Fruit fly (Drosophila melanogaster): Measurements from ENCODE around the gene CG32436.

CG32436 gene

dm6 chr3L:21347197-21347831 is 3.5 kb downstream of the CG32436 start:
- 0 out of 2 replicates have a peak, but pooled peaks have one; percentile 11 for TF ChIP-seq CG15336 (GFP tag; IDR thresholded peaks at IDR 0.05)
- TF ChIP-seq lz (GFP tag; optimal IDR thresholded peaks at IDR 0.05), result peak; percentile 50
- peak; percentile 75 for TF ChIP-seq CG10631 (GFP tag; optimal IDR thresholded peaks at IDR 0.05)
- no peak for TF ChIP-seq Blimp-1 (GFP tag; optimal IDR thresholded peaks at IDR 0.05)
- TF ChIP-seq CG16779 (tag; optimal IDR thresholded peaks at IDR 0.05), result no peak
- no peak for TF ChIP-seq fd85E (GFP tag; optimal IDR thresholded peaks at IDR 0.05)
- TF ChIP-seq CG6808 (GFP tag; optimal IDR thresholded peaks at IDR 0.05), result peak; percentile 37
- TF ChIP-seq CG1621 (tag; optimal IDR thresholded peaks at IDR 0.05), result peak; percentile 32
- peak; percentile 53 for TF ChIP-seq achi (GFP tag; optimal IDR thresholded peaks at IDR 0.05)
- no peak for TF ChIP-seq Eip93F (GFP tag; optimal IDR thresholded peaks at IDR 0.05)
- peak; percentile 40 for TF ChIP-seq Ets96B (tag; optimal IDR thresholded peaks at IDR 0.05)
- peak; percentile 39 for TF ChIP-seq Lpt (GFP tag; optimal IDR thresholded peaks at IDR 0.05)
- no peak for TF ChIP-seq CG6854 (GFP tag; optimal IDR thresholded peaks at IDR 0.05)
- TF ChIP-seq svp (GFP tag), result peak; percentile 82
- TF ChIP-seq CG8632 (GFP tag; optimal IDR thresholded peaks at IDR 0.05), result peak; percentile 58
- TF ChIP-seq cyc (GFP tag; optimal IDR thresholded peaks at IDR 0.05), result peak; percentile 55
- TF ChIP-seq Eip75B (GFP tag; optimal IDR thresholded peaks at IDR 0.05), result peak; percentile 58
- peak; percentile 69 for TF ChIP-seq CG10669 (GFP tag; optimal IDR thresholded peaks at IDR 0.05)
- peak; percentile 53 for TF ChIP-seq CG11762 (GFP tag; optimal IDR thresholded peaks at IDR 0.05; ENCODE audit: insufficient read depth)
- peak; percentile 43; the same call in 1 of the 2 replicates for TF ChIP-seq CG11294 (GFP tag; IDR thresholded peaks at IDR 0.05)
- peak; percentile 74 for TF ChIP-seq CG4318 (GFP tag; optimal IDR thresholded peaks at IDR 0.05)
- peak; percentile 28 for TF ChIP-seq Sox15 (GFP tag; optimal IDR thresholded peaks at IDR 0.05)
- peak; percentile 57 for TF ChIP-seq dac (GFP tag; optimal IDR thresholded peaks at IDR 0.05)
- TF ChIP-seq CG31627 (GFP tag; optimal IDR thresholded peaks at IDR 0.05), result peak; percentile 67
- TF ChIP-seq esn (GFP tag; optimal IDR thresholded peaks at IDR 0.05), result peak; percentile 69
- no peak for TF ChIP-seq dsx (GFP tag; optimal IDR thresholded peaks at IDR 0.05; ENCODE audit: poor library complexity, severe bottlenecking)
- TF ChIP-seq topi (GFP tag; optimal IDR thresholded peaks at IDR 0.05), result peak; percentile 64
- TF ChIP-seq Hr39 (GFP tag; optimal IDR thresholded peaks at IDR 0.05), result peak; percentile 67
- peak; percentile 49; the same call in 2 of the 3 replicates for TF ChIP-seq CG8119 (GFP tag; IDR thresholded peaks at IDR 0.05)
- no peak for TF ChIP-seq fkh (GFP tag; optimal IDR thresholded peaks at IDR 0.05)
- peak; percentile 44 for TF ChIP-seq CG34406 (GFP tag; optimal IDR thresholded peaks at IDR 0.05)
- TF ChIP-seq Ets21C (GFP tag; optimal IDR thresholded peaks at IDR 0.05), result peak; percentile 5
- peak; percentile 67 for TF ChIP-seq pdm3 (GFP tag; optimal IDR thresholded peaks at IDR 0.05)
- peak; percentile 75 for TF ChIP-seq acj6 (GFP tag; optimal IDR thresholded peaks at IDR 0.05)
- TF ChIP-seq CG3032 (tag; optimal IDR thresholded peaks at IDR 0.05), result peak; percentile 51
- peak; percentile 46 for TF ChIP-seq CG6792 (GFP tag; optimal IDR thresholded peaks at IDR 0.05)
- TF ChIP-seq CG6163 (GFP tag; IDR thresholded peaks at IDR 0.05), result peak; percentile 52; the same call in 2 of the 3 replicates
- peak; percentile 25 for TF ChIP-seq vri (GFP tag; optimal IDR thresholded peaks at IDR 0.05)
- no peak for TF ChIP-seq CG9139 (GFP tag; optimal IDR thresholded peaks at IDR 0.05)
- peak; percentile 48 for TF ChIP-seq Gug (GFP tag; IDR thresholded peaks at IDR 0.05)
- no peak for TF ChIP-seq ss (GFP tag; optimal IDR thresholded peaks at IDR 0.05)
- TF ChIP-seq salr (GFP tag; optimal IDR thresholded peaks at IDR 0.05), result peak; percentile 49 to 83
- peak; percentile 69 for TF ChIP-seq CG3919 (GFP tag; optimal IDR thresholded peaks at IDR 0.05)
- peak; percentile 62 for TF ChIP-seq Sox14 (GFP tag; optimal IDR thresholded peaks at IDR 0.05)
- peak; percentile 49 for TF ChIP-seq CG6276 (GFP tag; optimal IDR thresholded peaks at IDR 0.05)
- peak; percentile 61 for TF ChIP-seq net (GFP tag; optimal IDR thresholded peaks at IDR 0.05)
- peak; percentile 45 for TF ChIP-seq CG7368 (GFP tag; optimal IDR thresholded peaks at IDR 0.05)
- TF ChIP-seq OdsH (GFP tag; optimal IDR thresholded peaks at IDR 0.05), result peak; percentile 76
- TF ChIP-seq Sox102F (GFP tag; optimal IDR thresholded peaks at IDR 0.05), result peak; percentile 48
- peak; percentile 36 for TF ChIP-seq CG11902 (GFP tag; optimal IDR thresholded peaks at IDR 0.05)
- peak; percentile 61 for TF ChIP-seq Met (GFP tag; optimal IDR thresholded peaks at IDR 0.05)

Data from whole organism, prepupa.